Fruit fly (Drosophila melanogaster): ENCODE results near the gene Pde1c.

Pde1c gene

dm6 chr2L:11949917-11950316 is 21.5 kb upstream of the Pde1c start (continued):
- TF ChIP-seq h (GFP tag; optimal IDR thresholded peaks at IDR 0.05) (no peak), CG32264 (GFP tag; optimal IDR thresholded peaks at IDR 0.05) (no peak), CrebA (GFP tag; optimal IDR thresholded peaks at IDR 0.05; ENCODE audit: borderline replicate concordance) (no peak), Myc (optimal IDR thresholded peaks at IDR 0.05) (no peak), ey (GFP tag; optimal IDR thresholded peaks at IDR 0.05) (peak; percentile 29), Dif (GFP tag; optimal IDR thresholded peaks at IDR 0.05; ENCODE audit: partially characterized antibody) (no peak), Hr83 (GFP tag; optimal IDR thresholded peaks at IDR 0.05; ENCODE audit: poor library complexity, severe bottlenecking) (no peak), GATAd (GFP tag; optimal IDR thresholded peaks at IDR 0.05) (no peak), fru (GFP tag; optimal IDR thresholded peaks at IDR 0.05) (no peak), dsf (GFP tag; optimal IDR thresholded peaks at IDR 0.05; ENCODE audit: borderline replicate concordance) (no peak)

- TF ChIP-seq dmrt93B (GFP tag; optimal IDR thresholded peaks at IDR 0.05), result no peak
- peak; percentile 70 for TF ChIP-seq Myc (optimal IDR thresholded peaks at IDR 0.05)
Observed at dm6 chr2L:11948479-11948878, 20.1 kb upstream of the Pde1c start.

dm6 chr2L:11947641-11948040 is 19.3 kb upstream of the Pde1c start, which contains the start of gene CG16964:
Gene CG16964, plus strand, starts transcription at chr2L:11947941.
- TF ChIP-seq dl (GFP tag; optimal IDR thresholded peaks at IDR 0.05; ENCODE audit: insufficient read depth in 1 of 2, partially characterized antibody in 2 of 2) (no peak), ey (GFP tag; optimal IDR thresholded peaks at IDR 0.05) (no peak), Abd-B (GFP tag; optimal IDR thresholded peaks at IDR 0.05) (no peak), brk (GFP tag; optimal IDR thresholded peaks at IDR 0.05) (no peak), foxo (GFP tag; optimal IDR thresholded peaks at IDR 0.05) (no peak), fru (GFP tag; optimal IDR thresholded peaks at IDR 0.05) (no peak), CG32264 (GFP tag; optimal IDR thresholded peaks at IDR 0.05) (no peak), OdsH (GFP tag; optimal IDR thresholded peaks at IDR 0.05) (no peak), Jra (GFP tag; optimal IDR thresholded peaks at IDR 0.05) (no peak), h (GFP tag; optimal IDR thresholded peaks at IDR 0.05) (no peak), N (GFP tag; optimal IDR thresholded peaks at IDR 0.05) (no peak), Myc (optimal IDR thresholded peaks at IDR 0.05) (no peak), woc (GFP tag; optimal IDR thresholded peaks at IDR 0.05) (no peak), Hr78 (GFP tag; optimal IDR thresholded peaks at IDR 0.05) (no peak)

dm6 chr2L:11943829-11944228 is 15.5 kb upstream of the Pde1c start, which contains the start of gene Crys:
Gene Crys, plus strand, starts transcription at chr2L:11944129.
- TF ChIP-seq Myc (optimal IDR thresholded peaks at IDR 0.05) (no peak), CrebA (GFP tag; optimal IDR thresholded peaks at IDR 0.05; ENCODE audit: borderline replicate concordance) (no peak), psq (GFP tag; optimal IDR thresholded peaks at IDR 0.05) (no peak), Rel (GFP tag; optimal IDR thresholded peaks at IDR 0.05) (no peak), Rel (tag; optimal IDR thresholded peaks at IDR 0.05) (no peak), Jra (GFP tag; optimal IDR thresholded peaks at IDR 0.05) (no peak), dl (GFP tag; optimal IDR thresholded peaks at IDR 0.05; ENCODE audit: insufficient read depth in 1 of 2, partially characterized antibody in 2 of 2) (no peak), jim (GFP tag; optimal IDR thresholded peaks at IDR 0.05) (no peak), Hr83 (GFP tag; optimal IDR thresholded peaks at IDR 0.05; ENCODE audit: poor library complexity, severe bottlenecking) (no peak), Abd-B (GFP tag; optimal IDR thresholded peaks at IDR 0.05) (no peak), dsf (GFP tag; optimal IDR thresholded peaks at IDR 0.05; ENCODE audit: borderline replicate concordance) (no peak), Vsx2 (GFP tag; optimal IDR thresholded peaks at IDR 0.05; ENCODE audit: partially characterized antibody) (no peak), CG9705 (GFP tag; optimal IDR thresholded peaks at IDR 0.05) (no peak), Dif (GFP tag; optimal IDR thresholded peaks at IDR 0.05; ENCODE audit: partially characterized antibody) (no peak), Mio (GFP tag; optimal IDR thresholded peaks at IDR 0.05) (no peak)

dm6 chr2L:11942826-11943225 is 14.5 kb upstream of the Pde1c start:
- no peak for TF ChIP-seq dmrt93B (GFP tag; optimal IDR thresholded peaks at IDR 0.05)
- no peak for TF ChIP-seq HLH106 (tag; optimal IDR thresholded peaks at IDR 0.05)
- no peak for TF ChIP-seq ey (GFP tag; optimal IDR thresholded peaks at IDR 0.05)
- no peak for TF ChIP-seq psq (GFP tag; optimal IDR thresholded peaks at IDR 0.05)
- no peak for TF ChIP-seq CrebA (GFP tag; optimal IDR thresholded peaks at IDR 0.05; ENCODE audit: borderline replicate concordance)
- TF ChIP-seq foxo (GFP tag; optimal IDR thresholded peaks at IDR 0.05), result no peak
- TF ChIP-seq fru (GFP tag; optimal IDR thresholded peaks at IDR 0.05), result no peak
- TF ChIP-seq CG32264 (GFP tag; optimal IDR thresholded peaks at IDR 0.05), result no peak
- no peak for TF ChIP-seq sv (GFP tag; optimal IDR thresholded peaks at IDR 0.05)
- TF ChIP-seq usp (GFP tag; optimal IDR thresholded peaks at IDR 0.05), result no peak
